Worm (Caenorhabditis elegans) whole organism, early embryonic: ENCODE measurements around the gene rgr-1.

Experiments used
- B0310.2 ChIP-seq: sonication (generic microtip); optimal IDR thresholded peaks from 2 replicates; lab custom pipeline; 2016; ENCODE audit warnings: mild to moderate bottlenecking, missing genetic modification characterization, missing compliant biosample characterization
- F13C5.2 ChIP-seq: sonication (generic microtip); optimal IDR thresholded peaks from 2 replicates; lab custom pipeline; 2017; ENCODE audit warnings: mild to moderate bottlenecking, missing genetic modification characterization, inconsistent platforms, missing compliant biosample characterization
- aly-1 ChIP-seq: sonication (generic microtip); optimal IDR thresholded peaks from 2 replicates; lab custom pipeline; 2016; ENCODE audit warnings: missing genetic modification characterization, missing compliant biosample characterization
- ama-1 ChIP-seq: fragments of 150-350 bp; optimal IDR thresholded peaks from 2 replicates; lab custom pipeline; 2014
- ceh-13 ChIP-seq: fragments of 200-800 bp; sonication (Bioruptor generic); optimal IDR thresholded peaks from 2 replicates; lab custom pipeline; 2018; ENCODE audit warnings: mild to moderate bottlenecking, missing genetic modification characterization, missing compliant biosample characterization
- ceh-36 ChIP-seq: sonication (generic microtip); optimal IDR thresholded peaks from 2 replicates; lab custom pipeline; 2016; ENCODE audit warnings: missing genetic modification characterization, inconsistent platforms, missing compliant biosample characterization
- ets-7 ChIP-seq: sonication (generic microtip); optimal IDR thresholded peaks from 2 replicates; lab custom pipeline; 2016; ENCODE audit warnings: missing genotype, missing genetic modification characterization, missing compliant biosample characterization
- flt-1 ChIP-seq: fragments of 200-800 bp; sonication (Bioruptor generic); IDR thresholded peaks from 2 replicates; pipeline ENCODE4 v1.3.6; 2022; ENCODE audit warnings: missing genetic modification characterization, missing compliant biosample characterization
- hmbx-1 ChIP-seq: sonication (generic microtip); optimal IDR thresholded peaks from 2 replicates; lab custom pipeline; 2016; ENCODE audit warnings: mild to moderate bottlenecking, missing genetic modification characterization, missing compliant biosample characterization
- hmg-4 ChIP-seq: fragments of 200-800 bp; sonication (Bioruptor generic); optimal IDR thresholded peaks from 2 replicates; lab custom pipeline; 2018; ENCODE audit warnings: mild to moderate bottlenecking, missing genetic modification characterization, missing compliant biosample characterization
- hnd-1 ChIP-seq: sonication (generic microtip); optimal IDR thresholded peaks from 2 replicates; lab custom pipeline; 2016; ENCODE audit warnings: missing genetic modification characterization, missing compliant biosample characterization
- pes-1 ChIP-seq: fragments of 200-800 bp; sonication (Bioruptor generic); IDR thresholded peaks from 2 replicates; pipeline ENCODE4 v1.3.6; 2022; ENCODE audit warnings: missing genetic modification reagents, missing genetic modification characterization, missing compliant biosample characterization
- scrt-1 ChIP-seq: fragments of 200-800 bp; sonication (Bioruptor generic); IDR thresholded peaks from 2 replicates; pipeline ENCODE4 v1.3.6; 2022; ENCODE audit warnings: missing genetic modification characterization, missing compliant biosample characterization
- sea-1 ChIP-seq: fragments of 200-800 bp; sonication (Bioruptor generic); conservative IDR thresholded peaks from 2 replicates; pipeline ENCODE4 v1.3.6; 2022; ENCODE audit warnings: missing genetic modification characterization, missing compliant biosample characterization
- tbx-11 ChIP-seq: fragments of 200-800 bp; sonication (Bioruptor generic); IDR thresholded peaks from 2 replicates; pipeline ENCODE4 v1.3.6; 2022; ENCODE audit warnings: missing genetic modification characterization, missing compliant biosample characterization
- tbx-37 ChIP-seq: fragments of 200-800 bp; sonication (Bioruptor generic); conservative IDR thresholded peaks from 2 replicates; pipeline ENCODE4 v1.3.6; 2022; ENCODE audit warnings: missing genetic modification reagents, missing genetic modification characterization, missing compliant biosample characterization
- tra-4 ChIP-seq: sonication (generic microtip); optimal IDR thresholded peaks from 2 replicates; lab custom pipeline; 2017; ENCODE audit warnings: missing genetic modification characterization, missing compliant biosample characterization

The rgr-1 gene

DNA sequence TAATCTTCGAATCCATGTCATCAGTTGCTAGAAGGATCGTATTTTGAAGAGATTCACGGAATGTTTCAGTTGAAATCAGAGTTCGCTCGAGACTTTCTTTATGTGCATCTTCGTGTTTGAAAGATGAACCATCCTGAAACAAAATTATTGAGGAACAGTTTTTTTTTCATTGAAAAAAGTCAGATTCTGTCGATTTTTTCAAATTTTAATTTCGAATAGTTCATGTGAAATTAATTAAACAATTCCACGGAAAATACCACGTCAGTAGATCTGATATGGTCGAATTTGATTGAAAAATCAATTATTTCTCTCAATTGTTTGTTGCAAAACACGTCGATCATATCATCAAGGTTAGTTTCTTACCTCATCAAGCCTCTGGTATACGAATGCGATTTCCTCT is 45.9 kb downstream of the rgr-1 start, which contains the start of gene F54C8.1:
Gene F54C8.1, plus strand, starts transcription at position 301 of the 400 bp plus-strand sequence.
- TF ChIP-seq aly-1 (tag; lab: Kevin White, UChicago), result no peak
- TF ChIP-seq hnd-1 (tag; lab: Kevin White, UChicago), result no peak

DNA sequence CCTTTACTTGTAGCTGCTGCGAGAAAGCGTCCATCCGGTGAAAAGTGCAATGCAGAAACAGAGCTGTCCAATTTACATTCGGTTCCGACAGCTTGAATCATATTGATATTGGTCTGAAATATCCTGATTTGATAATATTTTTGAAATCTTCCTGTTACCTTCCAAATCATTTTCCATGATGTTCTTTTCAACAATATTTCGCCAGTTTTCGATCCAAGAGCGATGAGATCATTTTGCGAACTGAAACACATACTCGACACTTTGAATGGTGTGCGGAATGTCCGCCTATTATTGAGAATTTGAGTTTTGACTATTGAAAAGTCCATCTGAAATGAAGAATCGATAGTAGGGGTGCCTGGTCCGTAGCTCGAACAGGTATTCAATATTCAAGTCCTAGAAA is 47.6 kb downstream of the rgr-1 start, which contains the start of gene emb-30:
Gene emb-30, minus strand, starts transcription at position 328 of the 400 bp plus-strand sequence.
- TF ChIP-seq tbx-11, result no peak
- TF ChIP-seq hmg-4 (GFP tag; lab: Kevin White, UChicago), result no peak
- TF ChIP-seq ama-1 (lab: Kevin White, UChicago), result no peak

- TF ChIP-seq tbx-11 (no peak), hnd-1 (tag; lab: Kevin White, UChicago) (no peak), sea-1 (GFP tag; lab: Robert Waterston, UW) (no peak), hmbx-1 (tag; lab: Kevin White, UChicago) (no peak), scrt-1 (no peak), flt-1 (GFP tag; lab: Robert Waterston, UW) (no peak), pes-1 (GFP tag; lab: Robert Waterston, UW) (no peak), ets-7 (tag; lab: Kevin White, UChicago) (no peak), ceh-13 (GFP tag; lab: Kevin White, UChicago) (no peak), tbx-37 (GFP tag; lab: Robert Waterston, UW) (no peak), hmg-4 (GFP tag; lab: Kevin White, UChicago) (no peak), tra-4 (tag; lab: Kevin White, UChicago) (no peak), aly-1 (tag; lab: Kevin White, UChicago) (no peak), ceh-36 (no peak), F13C5.2 (tag; lab: Kevin White, UChicago) (no peak), ama-1 (lab: Kevin White, UChicago) (no peak), B0310.2 (tag; lab: Kevin White, UChicago) (no peak)
Observed at ce11 chrIII:9442846-9443245, 49.3 kb downstream of the rgr-1 start.

DNA sequence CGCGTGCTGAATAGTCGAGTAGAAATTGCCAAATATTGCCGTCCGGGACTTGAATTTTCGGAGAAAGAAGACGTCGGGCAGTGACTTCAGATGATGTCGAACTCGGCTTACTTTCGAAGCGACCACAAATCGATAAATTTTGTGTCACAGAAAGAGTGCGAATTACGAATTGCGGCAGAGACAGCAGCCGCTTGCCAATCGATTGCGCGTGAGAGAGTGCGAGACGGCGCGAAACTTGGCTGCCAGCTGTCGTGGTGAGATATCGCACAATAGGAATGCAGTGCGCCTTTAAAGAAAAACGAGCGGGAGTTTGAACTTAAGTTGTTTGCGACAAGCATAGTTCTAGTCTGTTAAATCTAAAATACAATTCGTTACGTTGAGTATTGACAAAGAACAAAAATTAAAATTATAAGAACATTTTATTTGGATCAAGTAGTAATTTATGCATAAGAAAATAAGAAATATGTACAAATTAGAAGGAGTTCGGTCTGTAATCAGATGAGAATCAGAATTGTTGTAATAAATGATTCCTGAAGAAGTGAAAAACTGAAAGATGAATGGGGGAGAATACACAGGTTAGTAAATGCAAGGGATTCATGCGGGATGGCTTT is 50.0 kb downstream of the rgr-1 start, which contains the start of gene pir-2:
Gene pir-2, minus strand, starts transcription at position 218 of the 611 bp plus-strand sequence.
- TF ChIP-seq tra-4 (tag; lab: Kevin White, UChicago) (no peak), sea-1 (GFP tag; lab: Robert Waterston, UW) (0 out of 2 replicates have a peak, but pooled peaks have one; percentile 39), pes-1 (GFP tag; lab: Robert Waterston, UW) (peak; percentile 27; the same call in 1 of the 2 replicates), ceh-13 (GFP tag; lab: Kevin White, UChicago) (no peak), tbx-37 (GFP tag; lab: Robert Waterston, UW) (no peak), hmg-4 (GFP tag; lab: Kevin White, UChicago) (peak; percentile 46), B0310.2 (tag; lab: Kevin White, UChicago) (peak; percentile 23), hnd-1 (tag; lab: Kevin White, UChicago) (no peak), ceh-36 (no peak)

- peak; percentile 52; the same call in 1 of the 2 replicates for TF ChIP-seq pes-1 (GFP tag; lab: Robert Waterston, UW)
Observed at ce11 chrIII:9445699-9446098, 52.2 kb downstream of the rgr-1 start.

DNA sequence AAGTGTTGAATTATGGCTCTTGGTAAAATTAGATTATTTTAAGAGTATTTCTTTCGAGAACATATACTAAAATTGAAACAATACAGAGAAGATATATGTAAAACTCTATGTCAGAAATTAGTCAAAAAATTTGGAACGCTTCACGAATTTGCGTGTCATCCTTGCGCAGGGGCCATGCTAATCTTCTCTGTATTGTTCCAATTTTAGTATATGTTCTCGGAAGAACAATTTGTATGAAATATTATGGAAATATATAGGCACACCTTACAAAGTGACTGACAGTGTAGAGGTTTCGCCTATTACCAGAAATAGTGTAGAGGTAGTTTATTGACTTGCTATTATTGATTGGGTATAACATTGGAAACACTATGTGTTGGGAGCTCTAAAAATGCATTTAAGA is 54.1 kb downstream of the rgr-1 start:
- TF ChIP-seq pes-1 (GFP tag; lab: Robert Waterston, UW), result peak; percentile 65

DNA sequence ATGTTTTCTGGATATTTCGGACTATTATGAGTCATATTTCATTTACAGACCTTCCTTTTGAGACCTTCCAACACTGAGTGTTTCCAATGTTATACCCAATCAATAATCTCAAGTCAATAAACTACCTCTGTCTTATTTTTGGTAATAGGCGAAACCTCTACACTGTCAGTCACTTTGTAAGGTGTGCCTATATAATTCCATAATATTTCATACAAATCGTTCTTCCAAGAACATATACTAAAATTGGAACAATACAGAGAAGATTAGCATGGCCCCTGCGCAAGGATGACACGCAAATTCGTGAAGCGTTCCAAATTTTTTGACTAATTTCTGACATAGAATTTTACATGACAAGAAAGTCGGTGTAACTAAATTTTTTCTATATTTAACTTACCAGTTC is 55.8 kb downstream of the rgr-1 start:
- 0 out of 2 replicates have a peak, but pooled peaks have one; percentile 13 for TF ChIP-seq pes-1 (GFP tag; lab: Robert Waterston, UW)

DNA sequence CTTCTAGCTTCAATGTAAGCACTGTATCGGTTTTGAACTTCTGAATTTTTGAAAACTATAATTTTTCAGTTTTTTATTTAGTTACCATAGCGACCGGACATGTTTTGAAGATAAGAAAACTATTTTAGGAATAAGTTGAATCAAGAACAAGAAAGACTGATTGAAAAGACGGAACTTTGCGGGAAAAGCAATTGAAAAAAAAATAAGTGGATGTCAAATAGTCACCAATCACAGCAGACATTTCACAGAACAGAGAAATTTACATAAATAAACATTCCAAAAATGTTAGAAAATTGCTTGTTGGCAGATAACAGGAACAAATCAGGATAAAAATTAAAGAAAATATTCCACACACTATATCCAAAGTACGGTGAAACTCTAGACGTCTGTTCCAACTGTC is 56.3 kb downstream of the rgr-1 start, which contains the start of gene F54C8.6:
Gene F54C8.6, minus strand, starts transcription at position 101 of the 400 bp plus-strand sequence.
- no peak for TF ChIP-seq sea-1 (GFP tag; lab: Robert Waterston, UW)
- TF ChIP-seq tra-4 (tag; lab: Kevin White, UChicago), result no peak
- TF ChIP-seq ets-7 (tag; lab: Kevin White, UChicago), result no peak

DNA sequence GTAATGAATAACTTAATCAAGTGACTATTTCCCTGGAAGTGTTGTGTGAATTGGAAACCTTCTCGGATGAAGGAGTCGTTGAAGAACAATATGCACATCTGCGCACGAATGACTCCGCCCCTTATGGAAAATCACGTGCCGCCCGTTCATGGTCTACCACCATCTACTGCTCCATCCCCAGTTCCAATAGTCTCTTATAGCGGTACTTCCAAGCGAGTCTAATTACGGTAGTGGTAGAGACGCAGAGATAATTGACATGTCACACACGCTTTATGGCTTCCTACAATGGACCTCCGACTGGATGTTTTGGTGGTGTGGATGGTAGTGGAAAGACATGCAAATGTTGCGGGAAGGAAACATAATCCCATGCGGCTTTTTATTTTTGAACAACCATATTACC is 57.4 kb downstream of the rgr-1 start:
- TF ChIP-seq hmg-4 (GFP tag; lab: Kevin White, UChicago), result peak; percentile 65
- TF ChIP-seq scrt-1, result 0 out of 2 replicates have a peak, but pooled peaks have one; percentile 12
- TF ChIP-seq F13C5.2 (tag; lab: Kevin White, UChicago), result no peak
- peak; percentile 5 for TF ChIP-seq tra-4 (tag; lab: Kevin White, UChicago)
- TF ChIP-seq flt-1 (GFP tag; lab: Robert Waterston, UW), result 0 out of 2 replicates have a peak, but pooled peaks have one; percentile 36
